Fruit fly (Drosophila melanogaster) whole organism, pupa: ENCODE measurements around the gene CG31848.

ENCODE experiments used
- CG14655 ChIP-seq: fragments of 200-800 bp; sonication (Bioruptor generic); optimal IDR thresholded peaks from 3 replicates; lab custom pipeline; 2017; ENCODE audit warnings: mild to moderate bottlenecking, missing biosample characterization, missing genetic modification reagents, missing genetic modification characterization
- CG17806 ChIP-seq: fragments of 200-800 bp; sonication (Bioruptor generic); optimal IDR thresholded peaks from 2 replicates; lab custom pipeline; 2018; ENCODE audit warnings: missing biosample characterization, mild to moderate bottlenecking, missing genetic modification characterization, moderate library complexity
- CG32121 ChIP-seq: fragments of 200-800 bp; sonication (Bioruptor generic); IDR thresholded peaks from 2 replicates; pipeline ENCODE4 v1.3.6; 2022; ENCODE audit warnings: missing biosample characterization, missing genetic modification characterization
- CG8301 ChIP-seq: fragments of 200-800 bp; sonication (Bioruptor generic); optimal IDR thresholded peaks from 2 replicates; lab custom pipeline; 2018; ENCODE audit warnings: missing biosample characterization, mild to moderate bottlenecking, missing genetic modification characterization
- EcR ChIP-seq: fragments of 200-800 bp; sonication (Bioruptor generic); optimal IDR thresholded peaks from 3 replicates; lab custom pipeline; 2019; ENCODE audit warnings: missing biosample characterization, missing genetic modification characterization, mild to moderate bottlenecking, moderate library complexity, missing genetic modification reagents
- gl ChIP-seq: fragments of 200-800 bp; sonication (Bioruptor generic); optimal IDR thresholded peaks from 2 replicates; lab custom pipeline; 2018; ENCODE audit warnings: missing biosample characterization, mild to moderate bottlenecking, missing genetic modification characterization

DNA sequence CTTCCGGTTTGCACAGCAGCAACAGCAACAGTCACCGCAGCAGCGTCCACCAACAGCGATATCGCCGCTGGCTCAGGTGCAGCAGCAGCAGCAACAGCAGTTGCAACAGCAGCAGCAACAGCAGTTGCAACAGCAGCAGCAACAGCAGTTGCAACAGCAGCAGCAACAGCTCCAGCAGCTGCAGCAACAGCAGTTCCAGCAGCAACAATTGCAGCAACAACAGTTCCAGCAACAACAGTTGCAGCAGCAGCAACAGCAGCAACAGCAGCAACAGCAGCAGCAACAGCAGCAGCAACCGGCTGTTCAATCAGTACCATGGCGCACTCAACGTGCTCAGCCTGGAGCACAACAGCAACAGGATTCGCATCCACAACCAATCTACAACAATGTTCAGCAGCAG is 6.9 kb upstream of the CG31848 start:
- TF ChIP-seq gl (no peak), CG32121 (GFP tag; lab: Robert Waterston, UW) (no peak), CG17806 (tag; lab: Kevin White, UChicago) (no peak), CG14655 (GFP tag; lab: Kevin White, UChicago) (no peak), EcR (GFP tag; lab: Kevin White, UChicago) (no peak), CG8301 (no peak)
